Fruit fly (Drosophila melanogaster): Measurements from ENCODE around the gene CG10365.

DNA sequence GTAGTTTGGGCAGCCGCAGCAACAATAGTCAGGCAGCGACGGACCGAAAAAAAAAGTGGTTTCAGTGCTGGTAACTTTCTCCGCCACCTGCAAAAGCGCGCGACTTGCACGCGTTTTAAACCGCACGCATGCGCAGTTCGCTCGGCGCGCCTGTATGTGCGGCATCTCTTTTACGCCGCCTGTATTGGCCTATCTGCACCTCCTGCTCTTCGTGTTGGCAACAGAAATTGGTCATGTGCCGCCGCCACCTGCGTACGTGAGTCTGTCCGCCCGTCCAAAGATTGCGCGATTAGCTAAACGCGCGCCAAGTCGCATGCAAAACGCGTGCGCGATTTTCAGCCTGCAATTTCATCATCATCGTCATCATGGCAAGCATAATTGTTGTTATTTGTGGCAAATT, 12.5 kb downstream of the CG10365 start:
- TF ChIP-seq tai (GFP tag; optimal IDR thresholded peaks at IDR 0.05) (no peak), rgr (GFP tag; optimal IDR thresholded peaks at IDR 0.05) (no peak), Myc (optimal IDR thresholded peaks at IDR 0.05) (peak; percentile 86), dl (GFP tag; optimal IDR thresholded peaks at IDR 0.05; ENCODE audit: insufficient read depth in 1 of 2, partially characterized antibody in 2 of 2) (no peak), Dif (GFP tag; optimal IDR thresholded peaks at IDR 0.05; ENCODE audit: partially characterized antibody) (no peak), Vsx2 (GFP tag; optimal IDR thresholded peaks at IDR 0.05; ENCODE audit: partially characterized antibody) (no peak), fru (GFP tag; optimal IDR thresholded peaks at IDR 0.05) (no peak), usp (GFP tag; optimal IDR thresholded peaks at IDR 0.05) (no peak), pan (optimal IDR thresholded peaks at IDR 0.05) (no peak), dsf (GFP tag; optimal IDR thresholded peaks at IDR 0.05; ENCODE audit: borderline replicate concordance) (no peak), Mio (GFP tag; optimal IDR thresholded peaks at IDR 0.05) (no peak), psq (GFP tag; optimal IDR thresholded peaks at IDR 0.05) (no peak)

Data from whole organism, wandering third instar larva.